Worm (Caenorhabditis elegans): ENCODE data around the gene K10D2.5.

K10D2.5 gene

ce11 chrIII:5196298-5197045 is 24.0 kb downstream of the K10D2.5 start:
- TF ChIP-seq him-1 (tag; optimal IDR thresholded peaks at IDR 0.05) (no peak), dao-5 (tag; optimal IDR thresholded peaks at IDR 0.05) (no peak), W03F9.2 (tag; optimal IDR thresholded peaks at IDR 0.05) (no peak)

ce11 chrIII:5199577-5199976 is 27.1 kb downstream of the K10D2.5 start, which contains the start of gene emb-8:
TSS of gene emb-8 (minus strand) at chrIII:5199677.
- TF ChIP-seq him-1 (tag; optimal IDR thresholded peaks at IDR 0.05) (no peak), dao-5 (tag; optimal IDR thresholded peaks at IDR 0.05) (no peak)

- TF ChIP-seq dao-5 (tag; optimal IDR thresholded peaks at IDR 0.05): no peak
- no peak for TF ChIP-seq him-1 (tag; optimal IDR thresholded peaks at IDR 0.05)
- TF ChIP-seq W03F9.2 (tag; optimal IDR thresholded peaks at IDR 0.05): no peak
These were observed 27.8 kb downstream of the K10D2.5 start for ce11 chrIII:5200349-5200748.

ce11 chrIII:5201267-5201666 is 28.7 kb downstream of the K10D2.5 start:
- TF ChIP-seq dao-5 (tag; optimal IDR thresholded peaks at IDR 0.05) (no peak), W03F9.2 (tag; optimal IDR thresholded peaks at IDR 0.05) (no peak), him-1 (tag; optimal IDR thresholded peaks at IDR 0.05) (no peak)

- TF ChIP-seq W03F9.2 (tag; optimal IDR thresholded peaks at IDR 0.05): peak; percentile 46
- TF ChIP-seq him-1 (tag; optimal IDR thresholded peaks at IDR 0.05): no peak
These were observed 30.1 kb downstream of the K10D2.5 start for ce11 chrIII:5202641-5203040.

- TF ChIP-seq dao-5 (tag; optimal IDR thresholded peaks at IDR 0.05) (no peak), W03F9.2 (tag; optimal IDR thresholded peaks at IDR 0.05) (peak; percentile 8), him-1 (tag; optimal IDR thresholded peaks at IDR 0.05) (no peak)
These were observed 30.8 kb downstream of the K10D2.5 start for ce11 chrIII:5203310-5203709.

ce11 chrIII:5206861-5207414 is 34.4 kb downstream of the K10D2.5 start, which contains the start of gene morc-1:
TSS of gene morc-1 (minus strand) at chrIII:5206911.
- no peak for TF ChIP-seq W03F9.2 (tag; optimal IDR thresholded peaks at IDR 0.05)
- TF ChIP-seq dao-5 (tag; optimal IDR thresholded peaks at IDR 0.05): no peak
- no peak for TF ChIP-seq him-1 (tag; optimal IDR thresholded peaks at IDR 0.05)

- no peak for TF ChIP-seq him-1 (tag; optimal IDR thresholded peaks at IDR 0.05)
- no peak for TF ChIP-seq dao-5 (tag; optimal IDR thresholded peaks at IDR 0.05)
- no peak for TF ChIP-seq W03F9.2 (tag; optimal IDR thresholded peaks at IDR 0.05)
These were observed 36.5 kb downstream of the K10D2.5 start, which contains the start of gene syx-16 for ce11 chrIII:5208992-5209391. TSS of gene syx-16 (minus strand) at chrIII:5209109.

- TF ChIP-seq W03F9.2 (tag; optimal IDR thresholded peaks at IDR 0.05): no peak
- no peak for TF ChIP-seq dao-5 (tag; optimal IDR thresholded peaks at IDR 0.05)
- TF ChIP-seq him-1 (tag; optimal IDR thresholded peaks at IDR 0.05): no peak
These were observed 37.7 kb downstream of the K10D2.5 start for ce11 chrIII:5210269-5210668.

- TF ChIP-seq W03F9.2 (tag; optimal IDR thresholded peaks at IDR 0.05): peak; percentile 46
- TF ChIP-seq dao-5 (tag; optimal IDR thresholded peaks at IDR 0.05): peak; percentile 81
These were observed 38.7 kb downstream of the K10D2.5 start for ce11 chrIII:5211137-5211648.

ce11 chrIII:5214162-5214561 is 41.6 kb downstream of the K10D2.5 start:
- TF ChIP-seq W03F9.2 (tag; optimal IDR thresholded peaks at IDR 0.05) (no peak), him-1 (tag; optimal IDR thresholded peaks at IDR 0.05) (no peak)

ce11 chrIII:5215375-5215774 is 42.9 kb downstream of the K10D2.5 start, which contains the start of gene ZC155.4:
TSS of gene ZC155.4 (minus strand) at chrIII:5215475.
- no peak for TF ChIP-seq W03F9.2 (tag; optimal IDR thresholded peaks at IDR 0.05)
- TF ChIP-seq dao-5 (tag; optimal IDR thresholded peaks at IDR 0.05): no peak
- no peak for TF ChIP-seq him-1 (tag; optimal IDR thresholded peaks at IDR 0.05)

ce11 chrIII:5217511-5217910 is 45.0 kb downstream of the K10D2.5 start, which contains the start of gene cutl-19:
TSS of gene cutl-19 (minus strand) at chrIII:5217611.
- TF ChIP-seq him-1 (tag; optimal IDR thresholded peaks at IDR 0.05): no peak
- TF ChIP-seq dao-5 (tag; optimal IDR thresholded peaks at IDR 0.05): no peak
- no peak for TF ChIP-seq W03F9.2 (tag; optimal IDR thresholded peaks at IDR 0.05)

- TF ChIP-seq him-1 (tag; optimal IDR thresholded peaks at IDR 0.05) (no peak), dao-5 (tag; optimal IDR thresholded peaks at IDR 0.05) (no peak), W03F9.2 (tag; optimal IDR thresholded peaks at IDR 0.05) (no peak)
These were observed 46.2 kb downstream of the K10D2.5 start, which contains the start of gene ZC155.2 for ce11 chrIII:5218687-5219086. TSS of gene ZC155.2 (plus strand) at chrIII:5218987.
